Worm (Caenorhabditis elegans) whole organism, L4/young adult: ENCODE data around the gene mig-38.

Source experiments
- W03F9.2 ChIP-seq: fragments of 150-350 bp; optimal IDR thresholded peaks from 2 replicates; lab custom pipeline; 2014; ENCODE audit warnings: missing biosample characterization, missing genetic modification characterization
- dao-5 ChIP-seq: sonication (generic microtip); optimal IDR thresholded peaks from 2 replicates; lab custom pipeline; 2016; ENCODE audit warnings: missing genotype, missing genetic modification characterization, moderate library complexity, missing compliant biosample characterization
- him-1 ChIP-seq: sonication (generic microtip); optimal IDR thresholded peaks from 2 replicates; lab custom pipeline; 2016; ENCODE audit warnings: missing genotype, missing genetic modification reagents, missing genetic modification characterization, missing compliant biosample characterization

DNA sequence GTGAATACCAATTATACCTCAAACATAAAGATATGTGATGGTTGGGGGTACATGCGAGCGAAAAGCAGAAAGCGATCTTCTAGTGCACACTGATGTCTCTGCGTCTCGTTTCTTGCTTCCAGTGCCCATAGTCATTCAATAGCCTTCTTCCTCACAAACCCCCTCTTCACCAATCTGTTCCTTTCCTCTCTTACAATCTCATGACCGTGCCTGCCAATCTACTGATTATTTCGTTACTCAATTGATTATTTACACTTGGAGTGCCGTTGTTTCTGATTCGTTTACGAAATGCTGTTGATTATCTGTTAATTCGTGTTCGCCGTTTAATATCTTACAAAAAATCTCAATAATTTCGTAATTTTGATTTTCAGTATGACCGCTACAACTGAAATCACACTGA lies 9.2 kb upstream of the mig-38 start:
- TF ChIP-seq dao-5 (tag; lab: Kevin White, UChicago) (no peak), him-1 (no peak), W03F9.2 (tag; lab: Kevin White, UChicago) (no peak)
